Worm (Caenorhabditis elegans) whole organism, early embryonic: ENCODE measurements around the gene F56C3.9.

ENCODE experiments used
- B0310.2 ChIP-seq: sonication (generic microtip); optimal IDR thresholded peaks from 2 replicates; lab custom pipeline; 2016; ENCODE audit warnings: mild to moderate bottlenecking, missing genetic modification characterization, missing compliant biosample characterization
- ama-1 ChIP-seq: fragments of 150-350 bp; optimal IDR thresholded peaks from 2 replicates; lab custom pipeline; 2014
- hmg-4 ChIP-seq: fragments of 200-800 bp; sonication (Bioruptor generic); optimal IDR thresholded peaks from 2 replicates; lab custom pipeline; 2018; ENCODE audit warnings: mild to moderate bottlenecking, missing genetic modification characterization, missing compliant biosample characterization
- hnd-1 ChIP-seq: sonication (generic microtip); optimal IDR thresholded peaks from 2 replicates; lab custom pipeline; 2016; ENCODE audit warnings: missing genetic modification characterization, missing compliant biosample characterization
- pes-1 ChIP-seq: fragments of 200-800 bp; sonication (Bioruptor generic); IDR thresholded peaks from 2 replicates; pipeline ENCODE4 v1.3.6; 2022; ENCODE audit warnings: missing genetic modification reagents, missing genetic modification characterization, missing compliant biosample characterization
- tbx-37 ChIP-seq: fragments of 200-800 bp; sonication (Bioruptor generic); conservative IDR thresholded peaks from 2 replicates; pipeline ENCODE4 v1.3.6; 2022; ENCODE audit warnings: missing genetic modification reagents, missing genetic modification characterization, missing compliant biosample characterization

- no peak for TF ChIP-seq hmg-4 (GFP tag; lab: Kevin White, UChicago)
- TF ChIP-seq ama-1 (lab: Kevin White, UChicago), result no peak
- no peak for TF ChIP-seq tbx-37
- TF ChIP-seq B0310.2, result no peak
- no peak for TF ChIP-seq pes-1 (GFP tag; lab: Robert Waterston, UW)
- no peak for TF ChIP-seq hnd-1 (tag; lab: Kevin White, UChicago)
Observed at ce11 chrX:1370736-1371281, 23.0 kb downstream of the F56C3.9 start, which contains the start of gene F56C3.7.
